Worm (Caenorhabditis elegans) whole organism, young adult: ENCODE results near the gene dpff-1.

Experiments used
- B0019.2 ChIP-seq: fragments of 200-800 bp; sonication (Bioruptor generic); conservative IDR thresholded peaks from 2 replicates; pipeline ENCODE4 v1.3.6; 2022; ENCODE audit warnings: missing genetic modification reagents, missing genetic modification characterization, missing compliant biosample characterization
- F10E7.11 ChIP-seq: sonication (generic microtip); optimal IDR thresholded peaks from 2 replicates; lab custom pipeline; 2017; ENCODE audit warnings: mild to moderate bottlenecking, missing genetic modification characterization, moderate library complexity, missing compliant biosample characterization
- F57A8.1 ChIP-seq: fragments of 200-800 bp; sonication (Bioruptor generic); optimal IDR thresholded peaks from 2 replicates; lab custom pipeline; 2018; ENCODE audit warnings: mild to moderate bottlenecking, missing genetic modification characterization, moderate library complexity, missing compliant biosample characterization
- K12H6.12 ChIP-seq: fragments of 200-800 bp; sonication (Bioruptor generic); optimal IDR thresholded peaks from 2 replicates; lab custom pipeline; 2018; ENCODE audit warnings: mild to moderate bottlenecking, missing genetic modification characterization, missing compliant biosample characterization
- Y53G8AR.9 ChIP-seq: fragments of 200-800 bp; sonication (Bioruptor generic); conservative IDR thresholded peaks from 2 replicates; pipeline ENCODE4 v1.3.6; 2022; ENCODE audit warnings: missing genetic modification reagents, missing genetic modification characterization, missing compliant biosample characterization
- ama-1 ChIP-seq, 3 experiments: fragments of 150-350 bp in 1 of 3; sonication (generic microtip) in 2 of 3; optimal IDR thresholded peaks; 2 replicates each; lab custom pipeline; 2014 to 2018; ENCODE audit warnings: missing biosample characterization in 2 of 3, missing genetic modification characterization in 2 of 3, missing genetic modification reagents in 2 of 3
- aptf-2 ChIP-seq: fragments of 200-800 bp; sonication (Bioruptor generic); conservative IDR thresholded peaks from 2 replicates; pipeline ENCODE4 v1.3.6; 2022; ENCODE audit warnings: missing genetic modification reagents, missing genetic modification characterization, missing compliant biosample characterization
- aptf-3 ChIP-seq: fragments of 200-800 bp; sonication (Bioruptor generic); IDR thresholded peaks from 2 replicates; pipeline ENCODE4 v1.3.6; 2022; ENCODE audit warnings: missing genetic modification characterization, missing compliant biosample characterization
- athp-1 ChIP-seq: sonication (generic microtip); optimal IDR thresholded peaks from 2 replicates; lab custom pipeline; 2017; ENCODE audit warnings: mild to moderate bottlenecking, missing genetic modification characterization, missing compliant biosample characterization
- attf-3 ChIP-seq: fragments of 200-800 bp; sonication (Bioruptor generic); conservative IDR thresholded peaks from 2 replicates; pipeline ENCODE4 v1.3.6; 2022; ENCODE audit warnings: missing genetic modification reagents, missing genetic modification characterization, missing compliant biosample characterization
- cebp-1 ChIP-seq, 2 experiments: fragments of 200-800 bp in 1 of 2; sonication (Bioruptor generic) in 1 of 2; sonication (generic microtip) in 1 of 2; IDR thresholded peaks in 1 of 2; optimal IDR thresholded peaks in 1 of 2; 2 replicates each; pipeline versions ENCODE4 v1.3.6 to Lab custom; 2017 to 2022; ENCODE audit warnings: missing compliant biosample characterization in 2 of 2, missing genetic modification characterization in 2 of 2, mild to moderate bottlenecking in 1 of 2, missing genetic modification reagents in 1 of 2, moderate library complexity in 1 of 2
- cebp-2 ChIP-seq: fragments of 200-800 bp; sonication (Bioruptor generic); IDR thresholded peaks from 2 replicates; pipeline ENCODE4 v1.3.6; 2022; ENCODE audit warnings: missing genetic modification characterization, missing compliant biosample characterization
- dpff-1 ChIP-seq: sonication (generic microtip); optimal IDR thresholded peaks from 2 replicates; lab custom pipeline; 2017; ENCODE audit warnings: mild to moderate bottlenecking, missing genetic modification characterization, missing compliant biosample characterization
- egl-44 ChIP-seq: fragments of 200-800 bp; sonication (Bioruptor generic); IDR thresholded peaks from 2 replicates; pipeline ENCODE4 v1.3.6; 2022; ENCODE audit warnings: missing genetic modification reagents, missing genetic modification characterization, missing compliant biosample characterization
- hmg-1.2 ChIP-seq: fragments of 200-800 bp; sonication (Bioruptor generic); IDR thresholded peaks from 2 replicates; pipeline ENCODE4 v1.3.6; 2022; ENCODE audit warnings: missing genetic modification reagents, missing genetic modification characterization, missing compliant biosample characterization
- hmg-20 ChIP-seq: fragments of 200-800 bp; sonication (Bioruptor generic); IDR thresholded peaks from 2 replicates; pipeline ENCODE4 v1.3.6; 2022; ENCODE audit warnings: missing genetic modification reagents, missing genetic modification characterization, missing compliant biosample characterization
- hsf-1 ChIP-seq: fragments of 200-800 bp; sonication (Bioruptor generic); IDR thresholded peaks from 2 replicates; pipeline ENCODE4 v1.3.6; 2022; ENCODE audit warnings: missing genetic modification reagents, missing genetic modification characterization, missing compliant biosample characterization
- let-607 ChIP-seq, 2 experiments: fragments of 200-800 bp in 1 of 2; sonication (Bioruptor generic) in 1 of 2; sonication (generic microtip) in 1 of 2; optimal IDR thresholded peaks; 2 replicates each; lab custom pipeline; 2016 to 2018; ENCODE audit warnings: mild to moderate bottlenecking in 2 of 2, missing compliant biosample characterization in 2 of 2, missing genetic modification characterization in 2 of 2, moderate library complexity in 2 of 2, missing genotype in 1 of 2
- lin-35 ChIP-seq, 3 experiments: fragments of 150-350 bp in 2 of 3; sonication (generic microtip) in 1 of 3; optimal IDR thresholded peaks; 2 replicates each; lab custom pipeline; 2014 to 2018; ENCODE audit warnings: missing biosample characterization in 3 of 3, missing genetic modification characterization in 3 of 3, missing genetic modification reagents in 3 of 3
- lin-40 ChIP-seq: sonication (generic microtip); optimal IDR thresholded peaks from 2 replicates; lab custom pipeline; 2016; ENCODE audit warnings: missing genetic modification characterization, mild to moderate bottlenecking, missing compliant biosample characterization, missing genotype, missing genetic modification reagents
- lin-54 ChIP-seq: fragments of 200-800 bp; sonication (Bioruptor generic); optimal IDR thresholded peaks from 2 replicates; lab custom pipeline; 2018; ENCODE audit warnings: mild to moderate bottlenecking, missing genetic modification characterization, missing compliant biosample characterization
- lsl-1 ChIP-seq: fragments of 200-800 bp; sonication (Bioruptor generic); optimal IDR thresholded peaks from 2 replicates; lab custom pipeline; 2018; ENCODE audit warnings: mild to moderate bottlenecking, missing genetic modification characterization, moderate library complexity, missing compliant biosample characterization
- lsy-27 ChIP-seq: sonication (generic microtip); optimal IDR thresholded peaks from 2 replicates; lab custom pipeline; 2017; ENCODE audit warnings: missing genetic modification characterization, mild to moderate bottlenecking, missing compliant biosample characterization, antibody characterized with exemption, missing genotype, borderline replicate concordance; ENCODE audit not compliant: insufficient read depth
- madf-6 ChIP-seq: fragments of 200-800 bp; sonication (Bioruptor generic); IDR thresholded peaks from 2 replicates; pipeline ENCODE4 v1.3.6; 2022; ENCODE audit warnings: missing genetic modification reagents, missing genetic modification characterization, missing compliant biosample characterization
- madf-8 ChIP-seq: fragments of 200-800 bp; sonication (Bioruptor generic); conservative IDR thresholded peaks from 2 replicates; pipeline ENCODE4 v1.3.6; 2022; ENCODE audit warnings: missing genetic modification reagents, missing genetic modification characterization, missing compliant biosample characterization
- mcd-1 ChIP-seq: fragments of 200-800 bp; sonication (Bioruptor generic); IDR thresholded peaks from 2 replicates; pipeline ENCODE4 v1.3.6; 2022; ENCODE audit warnings: missing genetic modification reagents, missing genetic modification characterization, missing compliant biosample characterization
- nhr-80 ChIP-seq: sonication (generic microtip); optimal IDR thresholded peaks from 2 replicates; lab custom pipeline; 2016; ENCODE audit warnings: missing genetic modification characterization, missing compliant biosample characterization
- snpc-3.4 ChIP-seq: sonication (generic microtip); optimal IDR thresholded peaks from 2 replicates; lab custom pipeline; 2017; ENCODE audit warnings: missing genetic modification characterization, mild to moderate bottlenecking, missing compliant biosample characterization, antibody characterized with exemption, moderate library complexity, missing genotype, missing genetic modification reagents
- tlf-1 ChIP-seq: fragments of 200-800 bp; sonication (Bioruptor generic); optimal IDR thresholded peaks from 2 replicates; lab custom pipeline; 2018; ENCODE audit warnings: mild to moderate bottlenecking, missing genetic modification characterization, missing compliant biosample characterization
- unc-62 ChIP-seq: fragments of 150-350 bp; optimal IDR thresholded peaks from 2 replicates; lab custom pipeline; 2014; ENCODE audit warnings: missing biosample characterization, missing genetic modification reagents, missing genetic modification characterization
- ztf-26 ChIP-seq: sonication (generic microtip); optimal IDR thresholded peaks from 2 replicates; lab custom pipeline; 2017; ENCODE audit warnings: missing genetic modification characterization, missing compliant biosample characterization
- ztf-3 ChIP-seq: fragments of 200-800 bp; sonication (Bioruptor generic); optimal IDR thresholded peaks from 2 replicates; lab custom pipeline; 2018; ENCODE audit warnings: mild to moderate bottlenecking, missing genetic modification characterization, missing compliant biosample characterization

dpff-1 gene

ce11 chrIII:5882284-5882683, 23.9 kb downstream of the dpff-1 start (continued):
- no peak for TF ChIP-seq ztf-3 (GFP tag; lab: Kevin White, UChicago)

ce11 chrIII:5879291-5879968, 26.7 kb downstream of the dpff-1 start, which contains the start of gene hpo-10:
Gene hpo-10, plus strand, starts transcription at chrIII:5879489.
- TF ChIP-seq let-607 (tag; optimal IDR thresholded peaks at IDR 0.05; lab: Kevin White, UChicago) (peak in 1 of 2 experiments; percentile 5), hsf-1 (GFP tag; lab: Robert Waterston, UW) (0 out of 2 replicates have a peak, but pooled peaks have one; percentile 38), dpff-1 (tag; lab: Kevin White, UChicago) (peak; percentile 31), ztf-3 (GFP tag; lab: Kevin White, UChicago) (no peak), K12H6.12 (no peak), lsy-27 (tag; lab: Kevin White, UChicago) (no peak), attf-3 (GFP tag; lab: Robert Waterston, UW) (peak; percentile 83), mcd-1 (peak; percentile 21; the same call in 1 of the 2 replicates), madf-6 (GFP tag; lab: Robert Waterston, UW) (peak; percentile 36; the same call in 1 of the 2 replicates), hmg-20 (GFP tag; lab: Robert Waterston, UW) (no peak), lin-35 (GFP tag; optimal IDR thresholded peaks at IDR 0.05; lab: Kevin White, UChicago) (peak in 1 of 3 experiments; percentile 15), lin-40 (tag; lab: Kevin White, UChicago) (peak; percentile 3)

ce11 chrIII:5878215-5878614, 27.9 kb downstream of the dpff-1 start, which contains the start of the genes mig-21 and F01F1.2:
Gene mig-21, minus strand, starts transcription at chrIII:5878380.
Gene F01F1.2, plus strand, starts transcription at chrIII:5878554.
- TF ChIP-seq lsl-1 (GFP tag; lab: Kevin White, UChicago) (peak; percentile 25), hmg-1.2 (peak; percentile 88; the same call in 1 of the 2 replicates), F57A8.1 (GFP tag; lab: Kevin White, UChicago) (no peak), cebp-1 (GFP tag; IDR thresholded peaks at IDR 0.05; lab: Robert Waterston, UW) (no peak), cebp-1 (tag; optimal IDR thresholded peaks at IDR 0.05; lab: Kevin White, UChicago) (peak; percentile 29)
- TF ChIP-seq, all 124 proteins: peak for 3

- peak; percentile 43 for TF ChIP-seq ama-1 (optimal IDR thresholded peaks at IDR 0.05; lab: Kevin White, UChicago)
- TF ChIP-seq ama-1 (GFP tag; optimal IDR thresholded peaks at IDR 0.05; lab: Kevin White, UChicago), result no peak
- TF ChIP-seq ztf-26 (tag; lab: Kevin White, UChicago), result peak; percentile 2
- no peak for TF ChIP-seq unc-62 (GFP tag; lab: Kevin White, UChicago)
- TF ChIP-seq B0019.2, result no peak
- TF ChIP-seq tlf-1 (GFP tag; lab: Kevin White, UChicago), result no peak
- peak in 1 of 2 experiments; percentile 27 for TF ChIP-seq let-607 (tag; optimal IDR thresholded peaks at IDR 0.05; lab: Kevin White, UChicago)
- 0 out of 2 replicates have a peak, but pooled peaks have one; percentile 20 for TF ChIP-seq hsf-1 (GFP tag; lab: Robert Waterston, UW)
- no peak for TF ChIP-seq cebp-2 (GFP tag; lab: Robert Waterston, UW)
- TF ChIP-seq athp-1 (tag; lab: Kevin White, UChicago), result no peak
- no peak for TF ChIP-seq egl-44 (GFP tag; lab: Robert Waterston, UW)
- TF ChIP-seq Y53G8AR.9 (GFP tag; lab: Robert Waterston, UW), result no peak
- TF ChIP-seq madf-8, result no peak
- no peak for TF ChIP-seq aptf-2
- peak; percentile 4 for TF ChIP-seq lin-54
- no peak for TF ChIP-seq cebp-1 (GFP tag; IDR thresholded peaks at IDR 0.05; lab: Robert Waterston, UW)
- TF ChIP-seq cebp-1 (tag; optimal IDR thresholded peaks at IDR 0.05; lab: Kevin White, UChicago), result peak; percentile 8
- TF ChIP-seq F10E7.11 (tag; lab: Kevin White, UChicago), result no peak
- peak; percentile 29 for TF ChIP-seq nhr-80 (tag; lab: Kevin White, UChicago)
- TF ChIP-seq hmg-1.2, result 0 out of 2 replicates have a peak, but pooled peaks have one; percentile 7
- TF ChIP-seq snpc-3.4 (tag; lab: Kevin White, UChicago), result no peak
- TF ChIP-seq aptf-3, result no peak
- TF ChIP-seq, all 124 proteins: peak for 8
Observed at ce11 chrIII:5876867-5877641, 29.1 kb downstream of the dpff-1 start.
